Worm (Caenorhabditis elegans) whole organism, L1 larva: ENCODE data around the gene htz-1.

Source experiments
- blmp-1 ChIP-seq: fragments of 150-350 bp; optimal IDR thresholded peaks from 2 replicates; lab custom pipeline; 2014; ENCODE audit warnings: missing biosample characterization, missing genetic modification characterization
- ces-1 ChIP-seq: fragments of 150-350 bp; optimal IDR thresholded peaks from 2 replicates; lab custom pipeline; 2014; ENCODE audit warnings: missing biosample characterization, missing genetic modification reagents, missing genetic modification characterization
- fkh-8 ChIP-seq: sonication (generic microtip); optimal IDR thresholded peaks from 2 replicates; lab custom pipeline; 2016; ENCODE audit warnings: mild to moderate bottlenecking, missing genetic modification characterization, missing compliant biosample characterization
- nhr-85 ChIP-seq: sonication (generic microtip); peaks from one replicate; lab custom pipeline; 2016; ENCODE audit warnings: missing genetic modification characterization, inconsistent platforms, missing compliant biosample characterization
- swsn-7 ChIP-seq: sonication (generic microtip); optimal IDR thresholded peaks from 2 replicates; lab custom pipeline; 2016; ENCODE audit warnings: missing genetic modification characterization, missing compliant biosample characterization
- unc-62 ChIP-seq: fragments of 150-350 bp; optimal IDR thresholded peaks from 2 replicates; lab custom pipeline; 2014; ENCODE audit warnings: missing biosample characterization, missing genetic modification reagents, missing genetic modification characterization

DNA sequence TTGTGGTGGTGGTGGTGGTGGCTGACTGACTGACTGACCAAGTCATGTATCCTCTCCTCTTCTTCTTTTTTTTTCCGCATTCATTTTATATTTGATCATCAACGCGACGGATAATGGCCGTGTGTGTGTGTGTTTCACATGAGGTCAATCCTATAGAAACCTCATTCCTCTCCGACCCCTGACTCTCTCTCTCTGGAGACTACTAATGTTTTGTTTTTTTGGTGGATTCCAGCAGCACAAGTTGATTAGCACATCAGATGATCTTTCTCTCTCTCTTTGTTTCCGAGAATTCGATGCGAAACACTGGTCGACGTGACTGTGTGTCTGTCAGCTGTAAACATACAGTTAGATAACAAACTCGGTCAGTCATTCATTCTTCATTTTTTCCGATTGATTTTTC lies 40.9 kb upstream of the htz-1 start, which contains the start of gene Y24D9A.7:
- TF ChIP-seq swsn-7, result no peak
- no peak for TF ChIP-seq nhr-85 (tag; lab: Kevin White, UChicago)
- TF ChIP-seq blmp-1, result peak; percentile 10
- TF ChIP-seq fkh-8, result no peak
- TF ChIP-seq ces-1 (GFP tag; lab: Kevin White, UChicago), result no peak
- TF ChIP-seq unc-62 (GFP tag; lab: Kevin White, UChicago), result no peak
